Worm (Caenorhabditis elegans) whole organism, L1 larva: ENCODE results near the gene nas-13.

Source experiments
- alr-1 ChIP-seq: fragments of 200-800 bp; sonication (Bioruptor generic); optimal IDR thresholded peaks from 2 replicates; lab custom pipeline; 2018; ENCODE audit warnings: borderline replicate concordance, mild to moderate bottlenecking, missing genetic modification characterization, missing compliant biosample characterization
- pag-3 ChIP-seq: sonication (generic microtip); optimal IDR thresholded peaks from 2 replicates; lab custom pipeline; 2017; ENCODE audit warnings: missing genetic modification characterization, mild to moderate bottlenecking, missing compliant biosample characterization, antibody characterized with exemption, borderline replicate concordance; ENCODE audit not compliant: insufficient read depth
- unc-62 ChIP-seq: fragments of 150-350 bp; optimal IDR thresholded peaks from 2 replicates; lab custom pipeline; 2014; ENCODE audit warnings: missing biosample characterization, missing genetic modification reagents, missing genetic modification characterization
- ztf-11 ChIP-seq, 2 experiments: sonication (generic microtip); optimal IDR thresholded peaks; 2 replicates each; lab custom pipeline; 2016 to 2017; ENCODE audit warnings: missing genetic modification characterization in 2 of 2, missing biosample characterization in 1 of 2, missing compliant biosample characterization in 1 of 2
- ztf-4 ChIP-seq: fragments of 150-350 bp; optimal IDR thresholded peaks from 2 replicates; lab custom pipeline; 2014; ENCODE audit warnings: missing biosample characterization, missing genetic modification characterization

DNA sequence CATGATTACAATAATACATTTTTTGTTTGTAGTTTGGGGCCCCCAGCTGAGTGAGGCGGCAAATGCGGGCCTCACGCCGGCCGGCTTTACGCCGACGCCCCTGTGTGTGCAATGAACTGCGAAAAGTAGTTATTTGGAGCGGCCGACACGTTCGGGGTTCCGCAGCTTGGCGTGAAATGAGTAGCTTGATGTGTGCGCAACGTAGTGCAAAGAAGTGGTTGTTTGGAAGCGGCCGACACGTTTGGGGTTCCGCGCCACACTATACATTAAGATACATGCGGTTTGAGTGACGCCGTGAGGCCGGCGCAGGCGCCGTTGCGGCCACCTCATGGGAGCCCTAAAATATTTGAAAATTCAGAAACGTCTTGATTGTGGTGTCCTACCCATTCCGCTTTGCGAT, 40.6 kb upstream of the nas-13 start:
- TF ChIP-seq unc-62 (GFP tag; lab: Kevin White, UChicago) (no peak), ztf-11 (tag; optimal IDR thresholded peaks at IDR 0.05; lab: Kevin White, UChicago) (no peak), ztf-4 (tag; lab: Kevin White, UChicago) (no peak), pag-3 (tag; lab: Kevin White, UChicago) (no peak), alr-1 (no peak)
